Worm (Caenorhabditis elegans) whole organism, young adult: Measurements from ENCODE around the gene gba-2.

Source experiments
- C06A6.2 ChIP-seq: fragments of 200-800 bp; sonication (Bioruptor generic); conservative IDR thresholded peaks from 2 replicates; pipeline ENCODE4 v1.3.6; 2022; ENCODE audit warnings: missing genetic modification characterization, missing compliant biosample characterization
- C17E4.6 ChIP-seq: fragments of 200-800 bp; sonication (Bioruptor generic); IDR thresholded peaks from 2 replicates; pipeline ENCODE4 v1.3.6; 2022; ENCODE audit warnings: missing genetic modification reagents, missing genetic modification characterization, missing compliant biosample characterization
- T07F8.4 ChIP-seq: sonication (generic microtip); optimal IDR thresholded peaks from 2 replicates; lab custom pipeline; 2016; ENCODE audit warnings: mild to moderate bottlenecking, missing genetic modification characterization, moderate library complexity, missing compliant biosample characterization
- ama-1 ChIP-seq, 3 experiments: fragments of 150-350 bp in 1 of 3; sonication (generic microtip) in 2 of 3; optimal IDR thresholded peaks; 2 replicates each; lab custom pipeline; 2014 to 2018; ENCODE audit warnings: missing biosample characterization in 2 of 3, missing genetic modification characterization in 2 of 3, missing genetic modification reagents in 2 of 3
- ets-4 ChIP-seq: fragments of 200-800 bp; sonication (Bioruptor generic); optimal IDR thresholded peaks from 2 replicates; lab custom pipeline; 2018; ENCODE audit warnings: mild to moderate bottlenecking, missing genetic modification characterization, missing compliant biosample characterization
- rpc-1 ChIP-seq, 2 experiments: fragments of 150-350 bp in 1 of 2; sonication (generic microtip) in 1 of 2; optimal IDR thresholded peaks; 2 replicates each; lab custom pipeline; 2014 to 2018; ENCODE audit warnings: missing biosample characterization in 1 of 2, missing genetic modification characterization in 1 of 2, missing genetic modification reagents in 1 of 2, missing genotype in 1 of 2
- snpc-4 ChIP-seq, 5 experiments: fragments of 150-350 bp in 1 of 5; sonication (generic microtip) in 4 of 5; optimal IDR thresholded peaks; 2 replicates each; lab custom pipeline; 2014 to 2018; ENCODE audit warnings: missing genetic modification characterization in 5 of 5, missing biosample characterization in 3 of 5, antibody characterized with exemption in 2 of 5, mild to moderate bottlenecking in 2 of 5, missing compliant biosample characterization in 2 of 5, missing genotype in 2 of 5, moderate library complexity in 2 of 5, missing genetic modification reagents in 1 of 5
- tbx-9 ChIP-seq: sonication (generic microtip); optimal IDR thresholded peaks from 2 replicates; lab custom pipeline; 2016; ENCODE audit warnings: borderline replicate concordance, missing genetic modification characterization, inconsistent platforms, missing compliant biosample characterization
- tlf-1 ChIP-seq: fragments of 200-800 bp; sonication (Bioruptor generic); optimal IDR thresholded peaks from 2 replicates; lab custom pipeline; 2018; ENCODE audit warnings: mild to moderate bottlenecking, missing genetic modification characterization, missing compliant biosample characterization

- no peak for TF ChIP-seq C17E4.6 (GFP tag; lab: Robert Waterston, UW)
- no peak for TF ChIP-seq ets-4 (GFP tag; lab: Kevin White, UChicago)
- TF ChIP-seq snpc-4 (GFP tag; optimal IDR thresholded peaks at IDR 0.05; lab: Kevin White, UChicago) = no peak
- no peak for TF ChIP-seq snpc-4 (tag; optimal IDR thresholded peaks at IDR 0.05; lab: Kevin White, UChicago)
- no peak for TF ChIP-seq ama-1 (optimal IDR thresholded peaks at IDR 0.05; lab: Kevin White, UChicago)
- no peak for TF ChIP-seq ama-1 (GFP tag; optimal IDR thresholded peaks at IDR 0.05; lab: Kevin White, UChicago)
- no peak for TF ChIP-seq C06A6.2 (GFP tag; lab: Robert Waterston, UW)
- no peak for TF ChIP-seq tlf-1
- no peak for TF ChIP-seq tbx-9
- no peak for TF ChIP-seq T07F8.4 (tag; lab: Kevin White, UChicago)
- TF ChIP-seq rpc-1 (optimal IDR thresholded peaks at IDR 0.05; lab: Kevin White, UChicago) = no peak
- no peak for TF ChIP-seq rpc-1 (tag; optimal IDR thresholded peaks at IDR 0.05; lab: Kevin White, UChicago)
Measured at ce11 chrII:2135604-2136003, 50.6 kb downstream of the gba-2 start, which contains the start of gene hpo-7.
